Fruit fly (Drosophila melanogaster) whole organism, adult: ENCODE results near the gene CG13926.
A peak's percentile ranks its signal among the peaks of the same experiment; 100 is the strongest.

ENCODE experiments used
- CG11617 ChIP-seq: fragments of 200-800 bp; sonication (Bioruptor generic); optimal IDR thresholded peaks from 2 replicates; lab custom pipeline; 2017; ENCODE audit warnings: mild to moderate bottlenecking, missing biosample characterization, missing genetic modification reagents, missing genetic modification characterization
- CG12768 ChIP-seq: fragments of 200-800 bp; sonication (Bioruptor generic); optimal IDR thresholded peaks from 2 replicates; lab custom pipeline; 2017; ENCODE audit warnings: missing biosample characterization, missing genetic modification characterization, mild to moderate bottlenecking, moderate library complexity, missing genetic modification reagents
- CG14711 ChIP-seq: fragments of 200-800 bp; sonication (Bioruptor generic); optimal IDR thresholded peaks from 2 replicates; lab custom pipeline; 2018; ENCODE audit warnings: missing biosample characterization, mild to moderate bottlenecking, missing genetic modification characterization, moderate library complexity
- CG1620 ChIP-seq: fragments of 200-800 bp; sonication (Bioruptor generic); optimal IDR thresholded peaks from 2 replicates; lab custom pipeline; 2016; ENCODE audit warnings: missing biosample characterization, missing genetic modification characterization
- CG33017 ChIP-seq: fragments of 200-800 bp; sonication (Bioruptor generic); optimal IDR thresholded peaks from 2 replicates; lab custom pipeline; 2018; ENCODE audit warnings: missing biosample characterization, mild to moderate bottlenecking, missing genetic modification characterization, moderate library complexity
- CG5204 ChIP-seq: fragments of 200-800 bp; sonication (Bioruptor generic); optimal IDR thresholded peaks from 2 replicates; lab custom pipeline; 2016; ENCODE audit warnings: missing biosample characterization, missing genetic modification characterization
- CG7045 ChIP-seq: fragments of 200-800 bp; sonication (Bioruptor generic); optimal IDR thresholded peaks from 2 replicates; lab custom pipeline; 2017; ENCODE audit warnings: missing biosample characterization, mild to moderate bottlenecking, missing genetic modification characterization
- CG7101 ChIP-seq: fragments of 200-800 bp; sonication (Bioruptor generic); optimal IDR thresholded peaks from 2 replicates; lab custom pipeline; 2018; ENCODE audit warnings: missing biosample characterization, mild to moderate bottlenecking, missing genetic modification characterization, moderate library complexity
- Clk ChIP-seq: fragments of 200-800 bp; sonication (Bioruptor generic); optimal IDR thresholded peaks from 2 replicates; lab custom pipeline; 2017; ENCODE audit warnings: missing biosample characterization, missing genetic modification characterization
- Crg-1 ChIP-seq: fragments of 200-800 bp; sonication (Bioruptor generic); optimal IDR thresholded peaks from 2 replicates; lab custom pipeline; 2016; ENCODE audit warnings: missing biosample characterization, missing genetic modification characterization
- Hr96 ChIP-seq: fragments of 200-800 bp; sonication (Bioruptor generic); optimal IDR thresholded peaks from 2 replicates; lab custom pipeline; 2016; ENCODE audit warnings: missing biosample characterization, missing genetic modification characterization
- Mnt ChIP-seq: fragments of 200-800 bp; sonication (Bioruptor generic); optimal IDR thresholded peaks from 2 replicates; lab custom pipeline; 2016; ENCODE audit warnings: missing biosample characterization, mild to moderate bottlenecking, missing genetic modification characterization
- bab1 ChIP-seq: fragments of 200-800 bp; sonication (Bioruptor generic); optimal IDR thresholded peaks from 3 replicates; lab custom pipeline; 2019; ENCODE audit warnings: missing biosample characterization, mild to moderate bottlenecking, missing genetic modification characterization, moderate library complexity
- cic ChIP-seq: fragments of 200-800 bp; sonication (Bioruptor generic); optimal IDR thresholded peaks from 2 replicates; lab custom pipeline; 2017; ENCODE audit warnings: missing biosample characterization, mild to moderate bottlenecking, missing genetic modification characterization, moderate library complexity
- cnc ChIP-seq, 2 experiments: fragments of >200 bp; optimal IDR thresholded peaks; 2 replicates each; lab custom pipeline; 2017
- kay ChIP-seq: fragments of 200-800 bp; sonication (Bioruptor generic); peaks from one replicate; lab custom pipeline; 2016; ENCODE audit warnings: missing biosample characterization, missing genetic modification characterization, borderline replicate concordance
- ovo ChIP-seq: fragments of 200-800 bp; sonication (Bioruptor generic); optimal IDR thresholded peaks from 2 replicates; lab custom pipeline; 2016; ENCODE audit warnings: missing biosample characterization, missing genetic modification characterization
- pad ChIP-seq: fragments of 200-800 bp; sonication (Bioruptor generic); optimal IDR thresholded peaks from 3 replicates; lab custom pipeline; 2017; ENCODE audit warnings: missing biosample characterization, missing genetic modification characterization, mild to moderate bottlenecking, moderate library complexity, missing genetic modification reagents
- tj ChIP-seq: fragments of 200-800 bp; sonication (Bioruptor generic); optimal IDR thresholded peaks from 3 replicates; lab custom pipeline; 2017; ENCODE audit warnings: missing biosample characterization, mild to moderate bottlenecking, missing genetic modification characterization, moderate library complexity
- toe ChIP-seq: fragments of 200-800 bp; sonication (Bioruptor generic); optimal IDR thresholded peaks from 2 replicates; lab custom pipeline; 2016; ENCODE audit warnings: missing biosample characterization, missing genetic modification characterization

Gene CG13926

dm6 chr3L:1628176-1628866, 10.4 kb upstream of the CG13926 start, which contains the start of gene CG13928:
CG13928 (minus strand) TSS chr3L:1628377.
- TF ChIP-seq Mnt (GFP tag; lab: Kevin White, UChicago) (no peak), tj (no peak), pad (GFP tag; lab: Kevin White, UChicago) (no peak), Clk (peak; percentile 50), Hr96 (GFP tag; lab: Kevin White, UChicago) (no peak), cic (peak; percentile 35), kay (no peak), CG12768 (no peak), cnc (optimal IDR thresholded peaks at IDR 0.05; lab: Kevin White, UChicago) (no peak), ovo (GFP tag; lab: Kevin White, UChicago) (no peak), CG14711 (tag; lab: Kevin White, UChicago) (no peak), toe (GFP tag; lab: Kevin White, UChicago) (peak; percentile 44), CG1620 (GFP tag; lab: Kevin White, UChicago) (no peak), CG5204 (GFP tag; lab: Kevin White, UChicago) (peak; percentile 35), Crg-1 (GFP tag; lab: Kevin White, UChicago) (no peak), CG7045 (GFP tag; lab: Kevin White, UChicago) (peak; percentile 13), CG33017 (tag; lab: Kevin White, UChicago) (no peak)

dm6 chr3L:1626924-1627323, 9.0 kb upstream of the CG13926 start:
- TF ChIP-seq CG7101 (no peak), pad (GFP tag; lab: Kevin White, UChicago) (no peak), toe (GFP tag; lab: Kevin White, UChicago) (no peak), Mnt (GFP tag; lab: Kevin White, UChicago) (no peak), CG11617 (GFP tag; lab: Kevin White, UChicago) (no peak), bab1 (GFP tag; lab: Kevin White, UChicago) (no peak), kay (no peak), CG5204 (GFP tag; lab: Kevin White, UChicago) (no peak), CG12768 (no peak), Clk (no peak), cnc (optimal IDR thresholded peaks at IDR 0.05; lab: Kevin White, UChicago) (no peak), CG14711 (tag; lab: Kevin White, UChicago) (no peak)

dm6 chr3L:1615701-1616100, 2.3 kb downstream of the CG13926 start, which contains the start of gene CG12105:
CG12105 (minus strand) TSS chr3L:1615801.
- TF ChIP-seq kay (no peak), cic (no peak), CG11617 (GFP tag; lab: Kevin White, UChicago) (no peak), Hr96 (GFP tag; lab: Kevin White, UChicago) (no peak), CG7045 (GFP tag; lab: Kevin White, UChicago) (no peak), Mnt (GFP tag; lab: Kevin White, UChicago) (no peak), CG12768 (no peak), CG33017 (tag; lab: Kevin White, UChicago) (no peak)

DNA sequence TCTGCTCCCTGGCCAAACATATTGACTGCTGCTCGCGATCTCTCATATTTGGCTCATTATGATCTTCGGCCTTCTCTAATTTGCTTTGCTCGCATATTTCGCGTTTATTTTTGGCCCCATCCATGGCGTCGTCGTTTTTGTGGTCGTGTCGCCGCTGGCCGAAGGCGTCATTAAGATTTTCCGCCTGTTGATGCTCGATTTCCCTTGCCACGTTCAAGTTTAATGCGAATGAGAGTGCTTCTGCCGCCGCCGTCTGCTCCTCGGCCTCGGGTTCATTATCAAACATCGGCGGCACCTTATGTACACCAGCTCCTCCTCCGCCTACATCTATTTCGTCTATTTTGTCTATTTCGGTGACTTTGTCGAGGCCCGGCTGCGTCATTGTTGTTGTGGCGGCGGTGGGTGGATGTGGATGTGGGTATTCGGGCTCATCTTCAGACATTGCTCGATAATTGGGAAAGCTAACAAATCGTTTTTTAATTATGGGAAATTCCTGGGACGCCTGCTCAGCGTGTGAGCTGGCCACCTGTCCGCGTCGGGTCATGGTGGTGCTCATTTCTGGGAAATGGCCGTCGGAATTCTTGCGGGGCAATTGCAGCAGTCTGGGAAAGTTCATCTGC, 3.4 kb downstream of the CG13926 start:
- no peak for TF ChIP-seq Crg-1 (GFP tag; lab: Kevin White, UChicago)
- TF ChIP-seq CG5204 (GFP tag; lab: Kevin White, UChicago): no peak
- TF ChIP-seq CG11617 (GFP tag; lab: Kevin White, UChicago): no peak
- no peak for TF ChIP-seq bab1 (GFP tag; lab: Kevin White, UChicago)
- TF ChIP-seq CG1620 (GFP tag; lab: Kevin White, UChicago): no peak
- TF ChIP-seq Clk: no peak
- no peak for TF ChIP-seq kay
- TF ChIP-seq tj: no peak
- no peak for TF ChIP-seq cnc (optimal IDR thresholded peaks at IDR 0.05; lab: Kevin White, UChicago)
- no peak for TF ChIP-seq toe (GFP tag; lab: Kevin White, UChicago)
- TF ChIP-seq pad (GFP tag; lab: Kevin White, UChicago): no peak
- no peak for TF ChIP-seq CG12768
- TF ChIP-seq cic: no peak
- TF ChIP-seq CG7045 (GFP tag; lab: Kevin White, UChicago): no peak
- TF ChIP-seq CG33017 (tag; lab: Kevin White, UChicago): no peak
- TF ChIP-seq CG7101: no peak
- TF ChIP-seq Mnt (GFP tag; lab: Kevin White, UChicago): no peak

dm6 chr3L:1609611-1610010, 8.3 kb downstream of the CG13926 start:
- TF ChIP-seq CG5204 (GFP tag; lab: Kevin White, UChicago): no peak
- no peak for TF ChIP-seq ovo (GFP tag; lab: Kevin White, UChicago)
- no peak for TF ChIP-seq Clk
- TF ChIP-seq cnc (optimal IDR thresholded peaks at IDR 0.05; lab: Kevin White, UChicago): no peak
- TF ChIP-seq CG11617 (GFP tag; lab: Kevin White, UChicago): no peak
- no peak for TF ChIP-seq CG7045 (GFP tag; lab: Kevin White, UChicago)
- TF ChIP-seq cic: no peak
- TF ChIP-seq tj: no peak

dm6 chr3L:1602833-1603128, 15.2 kb downstream of the CG13926 start, which contains the start of the genes CG18170 and CG33791:
CG18170 (plus strand) TSS chr3L:1602954.
CG33791 (plus strand) TSS chr3L:1602954.
- TF ChIP-seq pad (GFP tag; lab: Kevin White, UChicago) (no peak), CG7101 (no peak), Hr96 (GFP tag; lab: Kevin White, UChicago) (no peak), tj (no peak), toe (GFP tag; lab: Kevin White, UChicago) (no peak), cic (no peak)
